Worm (Caenorhabditis elegans): Measurements from ENCODE around the gene srh-16.

Gene srh-16

ce11 chrV:12244980-12245742 lies 46.5 kb upstream of the srh-16 start, which contains the start of the genes T04H1.13, slfl-5 and rad-50:
Gene T04H1.13 (minus strand): TSS chrV:12245030.
Gene slfl-5 (minus strand): TSS chrV:12245044.
Gene rad-50 (plus strand): TSS chrV:12245646.
- no peak for TF ChIP-seq nhr-237 (tag; optimal IDR thresholded peaks at IDR 0.05)
- no peak for TF ChIP-seq nhr-77 (tag; optimal IDR thresholded peaks at IDR 0.05)
- TF ChIP-seq nhr-23 (tag; optimal IDR thresholded peaks at IDR 0.05), result no peak
- no peak for TF ChIP-seq dmd-4 (tag; optimal IDR thresholded peaks at IDR 0.05)
- no peak for TF ChIP-seq lsy-2 (tag; optimal IDR thresholded peaks at IDR 0.05)
- no peak for TF ChIP-seq ZK546.5 (tag; optimal IDR thresholded peaks at IDR 0.05)
- TF ChIP-seq C34F6.9 (tag; optimal IDR thresholded peaks at IDR 0.05), result no peak
- no peak for TF ChIP-seq unc-39 (tag; optimal IDR thresholded peaks at IDR 0.05)
- peak; percentile 33 for TF ChIP-seq F13H6.1 (tag; optimal IDR thresholded peaks at IDR 0.05)
- no peak for TF ChIP-seq lin-39 (tag; optimal IDR thresholded peaks at IDR 0.05)
- peak; percentile 32 for TF ChIP-seq nhr-129 (tag; optimal IDR thresholded peaks at IDR 0.05)
- no peak for TF ChIP-seq ztf-1 (GFP tag; conservative IDR thresholded peaks at IDR 0.05)
- TF ChIP-seq sma-9 (GFP tag; optimal IDR thresholded peaks at IDR 0.05), result peak; percentile 17
- no peak for TF ChIP-seq sma-9 (tag; optimal IDR thresholded peaks at IDR 0.05)

- peak; percentile 13 for TF ChIP-seq gmeb-1 (tag; optimal IDR thresholded peaks at IDR 0.05)
- TF ChIP-seq zag-1 (tag; optimal IDR thresholded peaks at IDR 0.05), result no peak
- no peak for TF ChIP-seq nhr-23 (tag; optimal IDR thresholded peaks at IDR 0.05)
- TF ChIP-seq nhr-129 (tag; optimal IDR thresholded peaks at IDR 0.05), result peak; percentile 48
- no peak for TF ChIP-seq ztf-4 (tag; optimal IDR thresholded peaks at IDR 0.05)
- peak; percentile 34 for TF ChIP-seq C34F6.9 (tag; optimal IDR thresholded peaks at IDR 0.05)
Observed at ce11 chrV:12245777-12246452, 45.7 kb upstream of the srh-16 start.

- TF ChIP-seq nhr-10 (tag; optimal IDR thresholded peaks at IDR 0.05), result no peak
Observed at ce11 chrV:12251041-12251440, 40.6 kb upstream of the srh-16 start, which contains the start of gene T04H1.5. Gene T04H1.5 (plus strand): TSS chrV:12251341.

ce11 chrV:12252272-12252671 lies 39.4 kb upstream of the srh-16 start, which contains the start of gene lrx-1:
Gene lrx-1 (plus strand): TSS chrV:12252572.
- TF ChIP-seq Y55F3AM.14 (GFP tag; optimal IDR thresholded peaks at IDR 0.05), result no peak
- TF ChIP-seq sem-4 (tag; optimal IDR thresholded peaks at IDR 0.05), result no peak
- no peak for TF ChIP-seq blmp-1 (tag; optimal IDR thresholded peaks at IDR 0.05; ENCODE audit: insufficient read depth)
- no peak for TF ChIP-seq lsy-2 (tag; optimal IDR thresholded peaks at IDR 0.05)
- TF ChIP-seq unc-55 (GFP tag; optimal IDR thresholded peaks at IDR 0.05), result no peak
- TF ChIP-seq ztf-1 (GFP tag; conservative IDR thresholded peaks at IDR 0.05), result no peak
- TF ChIP-seq mdl-1 (tag; optimal IDR thresholded peaks at IDR 0.05), result no peak
- no peak for TF ChIP-seq nhr-77 (tag; optimal IDR thresholded peaks at IDR 0.05)
- no peak for TF ChIP-seq nhr-129 (tag; optimal IDR thresholded peaks at IDR 0.05)

ce11 chrV:12255343-12255742 lies 36.3 kb upstream of the srh-16 start, which contains the start of gene T04H1.12:
Gene T04H1.12 (plus strand): TSS chrV:12255643.
- TF ChIP-seq nhr-77 (tag; optimal IDR thresholded peaks at IDR 0.05) (no peak), peb-1 (tag; optimal IDR thresholded peaks at IDR 0.05) (no peak), sem-4 (tag; optimal IDR thresholded peaks at IDR 0.05) (no peak), dmd-4 (tag; optimal IDR thresholded peaks at IDR 0.05) (no peak), blmp-1 (tag; optimal IDR thresholded peaks at IDR 0.05; ENCODE audit: insufficient read depth) (no peak), nhr-21 (tag; optimal IDR thresholded peaks at IDR 0.05) (no peak), lsy-2 (tag; optimal IDR thresholded peaks at IDR 0.05) (no peak), aly-2 (tag; optimal IDR thresholded peaks at IDR 0.05) (no peak), elt-1 (tag; optimal IDR thresholded peaks at IDR 0.05) (no peak), skn-1 (tag; optimal IDR thresholded peaks at IDR 0.05) (no peak), lin-13 (GFP tag; optimal IDR thresholded peaks at IDR 0.05) (no peak), F13H6.1 (tag; optimal IDR thresholded peaks at IDR 0.05) (no peak), ceh-82 (tag; optimal IDR thresholded peaks at IDR 0.05) (no peak), mab-5 (tag; optimal IDR thresholded peaks at IDR 0.05) (no peak), snpc-4 (tag; optimal IDR thresholded peaks at IDR 0.05) (no peak), lin-39 (tag; optimal IDR thresholded peaks at IDR 0.05) (no peak), fos-1 (tag; optimal IDR thresholded peaks at IDR 0.05) (no peak), sma-3 (GFP tag; optimal IDR thresholded peaks at IDR 0.05) (no peak), nhr-237 (tag; optimal IDR thresholded peaks at IDR 0.05) (no peak)

All from whole organism, L2 larva.